Fruit fly (Drosophila melanogaster) whole organism, wandering third instar larva: ENCODE results near the gene P5CDh2.

Experiments
- Abd-B ChIP-seq: fragments of >200 bp; optimal IDR thresholded peaks from 2 replicates; lab custom pipeline; 2017; ENCODE audit warnings: missing biosample characterization, missing genetic modification characterization
- CG32264 ChIP-seq: fragments of 200-800 bp; sonication (Bioruptor generic); optimal IDR thresholded peaks from 2 replicates; lab custom pipeline; 2016; ENCODE audit warnings: missing biosample characterization, missing genetic modification characterization
- CG9705 ChIP-seq: fragments of 200-800 bp; sonication (Bioruptor generic); optimal IDR thresholded peaks from 2 replicates; lab custom pipeline; 2018; ENCODE audit warnings: missing biosample characterization, mild to moderate bottlenecking, missing genetic modification characterization
- CrebA ChIP-seq: fragments of 200-800 bp; sonication (Bioruptor generic); optimal IDR thresholded peaks from 2 replicates; lab custom pipeline; 2016; ENCODE audit warnings: missing biosample characterization, mild to moderate bottlenecking, missing genetic modification characterization, borderline replicate concordance
- Dfd ChIP-seq: fragments of >200 bp; optimal IDR thresholded peaks from 2 replicates; lab custom pipeline; 2017; ENCODE audit warnings: missing biosample characterization, missing genetic modification characterization
- Dif ChIP-seq: fragments of 200-275, 200-300 bp; sonication (Bioruptor generic); optimal IDR thresholded peaks from 2 replicates; lab custom pipeline; 2018; ENCODE audit warnings: missing biosample characterization, missing genetic modification characterization; ENCODE audit not compliant: partially characterized antibody
- GATAd ChIP-seq: sonication (Bioruptor generic); optimal IDR thresholded peaks from 2 replicates; lab custom pipeline; 2016; ENCODE audit warnings: missing biosample characterization, missing genetic modification characterization
- HLH106 ChIP-seq: fragments of 200-800 bp; optimal IDR thresholded peaks from 3 replicates; lab custom pipeline; 2019; ENCODE audit warnings: missing biosample characterization, mild to moderate bottlenecking, missing genetic modification characterization, moderate library complexity
- Hnf4 ChIP-seq: fragments of 200-800 bp; sonication (Bioruptor generic); optimal IDR thresholded peaks from 2 replicates; lab custom pipeline; 2016; ENCODE audit warnings: missing biosample characterization, mild to moderate bottlenecking, missing genetic modification characterization
- Hr78 ChIP-seq: fragments of >200 bp; optimal IDR thresholded peaks from 2 replicates; lab custom pipeline; 2017; ENCODE audit warnings: missing biosample characterization, missing genetic modification characterization
- Hr83 ChIP-seq: fragments of 200-300 bp; sonication (Bioruptor generic); optimal IDR thresholded peaks from 2 replicates; lab custom pipeline; 2016; ENCODE audit warnings: missing biosample characterization, mild to moderate bottlenecking, missing genetic modification characterization, moderate library complexity; ENCODE audit not compliant: poor library complexity, severe bottlenecking
- Jra ChIP-seq: sonication (Bioruptor generic); optimal IDR thresholded peaks from 2 replicates; lab custom pipeline; 2016; ENCODE audit warnings: missing biosample characterization, missing genetic modification characterization
- Mio ChIP-seq: sonication (Bioruptor generic); optimal IDR thresholded peaks from 2 replicates; lab custom pipeline; 2016; ENCODE audit warnings: missing biosample characterization, missing genetic modification characterization
- Myc ChIP-seq: fragments of >200 bp; optimal IDR thresholded peaks from 2 replicates; lab custom pipeline; 2017
- N ChIP-seq: fragments of >200 bp; optimal IDR thresholded peaks from 2 replicates; lab custom pipeline; 2018; ENCODE audit warnings: missing biosample characterization, missing external identifiers, missing genetic modification characterization
- OdsH ChIP-seq: fragments of 200-800 bp; sonication (Bioruptor generic); optimal IDR thresholded peaks from 2 replicates; lab custom pipeline; 2016; ENCODE audit warnings: missing biosample characterization, mild to moderate bottlenecking, missing genetic modification characterization
- Rel ChIP-seq, 2 experiments: fragments of 200-800 bp; sonication (Bioruptor generic) in 1 of 2; optimal IDR thresholded peaks; 2 replicates in 1 of 2; 3 replicates in 1 of 2; lab custom pipeline; 2016 to 2019; ENCODE audit warnings: mild to moderate bottlenecking in 2 of 2, missing biosample characterization in 2 of 2, missing genetic modification characterization in 2 of 2, moderate library complexity in 1 of 2
- Sp1 ChIP-seq: fragments of 200-800 bp; sonication (Bioruptor generic); optimal IDR thresholded peaks from 3 replicates; lab custom pipeline; 2019; ENCODE audit warnings: missing biosample characterization, mild to moderate bottlenecking, missing genetic modification characterization, moderate library complexity
- Vsx2 ChIP-seq: fragments of 200-300, 225-300 bp; sonication (Bioruptor generic); optimal IDR thresholded peaks from 2 replicates; lab custom pipeline; 2018; ENCODE audit warnings: missing biosample characterization, missing genetic modification characterization; ENCODE audit not compliant: partially characterized antibody
- br ChIP-seq: fragments of 200-800 bp; sonication (Bioruptor generic); optimal IDR thresholded peaks from 2 replicates; lab custom pipeline; 2016; ENCODE audit warnings: missing biosample characterization, missing genetic modification characterization
- brk ChIP-seq: fragments of 200-800 bp; sonication (Bioruptor generic); optimal IDR thresholded peaks from 2 replicates; lab custom pipeline; 2016; ENCODE audit warnings: missing biosample characterization, mild to moderate bottlenecking, missing genetic modification characterization
- dl ChIP-seq, 2 experiments: fragments of 175-275, 200-275 bp in 1 of 2; fragments of 200-275 bp in 1 of 2; sonication (Bioruptor generic); optimal IDR thresholded peaks; lab custom pipeline; 2018; ENCODE audit warnings: mild to moderate bottlenecking in 2 of 2, missing biosample characterization in 2 of 2, missing genetic modification characterization in 2 of 2, moderate library complexity in 2 of 2; ENCODE audit not compliant: partially characterized antibody in 2 of 2, insufficient read depth in 1 of 2
- dmrt93B ChIP-seq: fragments of 200-800 bp; sonication (Bioruptor generic); optimal IDR thresholded peaks from 2 replicates; lab custom pipeline; 2018; ENCODE audit warnings: missing biosample characterization, mild to moderate bottlenecking, missing genetic modification characterization
- dsf ChIP-seq: sonication (Bioruptor generic); optimal IDR thresholded peaks from 2 replicates; lab custom pipeline; 2016; ENCODE audit warnings: missing biosample characterization, missing genetic modification characterization, borderline replicate concordance
- ey ChIP-seq: fragments of 200-800 bp; sonication (Bioruptor generic); optimal IDR thresholded peaks from 2 replicates; lab custom pipeline; 2016; ENCODE audit warnings: missing biosample characterization, missing genetic modification characterization
- foxo ChIP-seq, 2 experiments: fragments of 200-800 bp; sonication (Bioruptor generic); optimal IDR thresholded peaks; 2 replicates in 1 of 2; 3 replicates in 1 of 2; lab custom pipeline; 2016 to 2017; ENCODE audit warnings: missing biosample characterization in 2 of 2, missing genetic modification characterization in 2 of 2
- fru ChIP-seq: fragments of 200-800 bp; sonication (Bioruptor generic); optimal IDR thresholded peaks from 3 replicates; lab custom pipeline; 2016; ENCODE audit warnings: missing biosample characterization, mild to moderate bottlenecking, missing genetic modification characterization
- h ChIP-seq: fragments of 200-800 bp; sonication (Bioruptor generic); optimal IDR thresholded peaks from 3 replicates; lab custom pipeline; 2016; ENCODE audit warnings: missing biosample characterization, mild to moderate bottlenecking, missing genetic modification characterization
- jim ChIP-seq: fragments of 175-275, 200-325 bp; sonication (Bioruptor generic); optimal IDR thresholded peaks from 2 replicates; lab custom pipeline; 2016; ENCODE audit warnings: missing biosample characterization, mild to moderate bottlenecking, missing genetic modification characterization
- lola ChIP-seq: fragments of >200 bp; optimal IDR thresholded peaks from 2 replicates; lab custom pipeline; 2017; ENCODE audit warnings: missing biosample characterization, missing genetic modification characterization
- psq ChIP-seq: fragments of 200-800 bp; sonication (Bioruptor generic); optimal IDR thresholded peaks from 3 replicates; lab custom pipeline; 2017; ENCODE audit warnings: missing biosample characterization, mild to moderate bottlenecking, missing genetic modification characterization, moderate library complexity
- rgr ChIP-seq: fragments of 200-800 bp; sonication (Bioruptor generic); optimal IDR thresholded peaks from 3 replicates; lab custom pipeline; 2016; ENCODE audit warnings: missing biosample characterization, mild to moderate bottlenecking, missing genetic modification characterization
- sage ChIP-seq: fragments of 200-800 bp; sonication (Bioruptor generic); optimal IDR thresholded peaks from 2 replicates; lab custom pipeline; 2016; ENCODE audit warnings: missing biosample characterization, mild to moderate bottlenecking, missing genetic modification characterization
- sv ChIP-seq: fragments of 200-800 bp; sonication (Bioruptor generic); optimal IDR thresholded peaks from 3 replicates; lab custom pipeline; 2016; ENCODE audit warnings: missing biosample characterization, missing genetic modification characterization
- tai ChIP-seq: sonication (Bioruptor generic); optimal IDR thresholded peaks from 2 replicates; lab custom pipeline; 2016; ENCODE audit warnings: missing biosample characterization, missing genetic modification characterization
- usp ChIP-seq: fragments of >200 bp; optimal IDR thresholded peaks from 2 replicates; lab custom pipeline; 2017; ENCODE audit warnings: missing biosample characterization, missing genetic modification characterization
- woc ChIP-seq: sonication (Bioruptor generic); optimal IDR thresholded peaks from 2 replicates; lab custom pipeline; 2016; ENCODE audit warnings: missing biosample characterization, mild to moderate bottlenecking, missing genetic modification characterization

P5CDh2 gene

dm6 chr3R:21877636-21878035 is at the start of gene P5CDh2:
Gene P5CDh2, plus strand, starts transcription at chr3R:21877936.
- TF ChIP-seq Hr78 (no peak), br (GFP tag; lab: Kevin White, UChicago) (no peak), Rel (GFP tag; optimal IDR thresholded peaks at IDR 0.05; lab: Kevin White, UChicago) (no peak), Rel (tag; optimal IDR thresholded peaks at IDR 0.05; lab: Kevin White, UChicago) (no peak), dl (GFP tag; optimal IDR thresholded peaks at IDR 0.05; lab: Kevin White, UChicago; ENCODE audit: insufficient read depth in 1 of 2, partially characterized antibody in 2 of 2) (no peak), OdsH (GFP tag; lab: Kevin White, UChicago) (no peak), Dfd (no peak), dmrt93B (no peak), woc (GFP tag; lab: Kevin White, UChicago) (no peak)

- TF ChIP-seq foxo (GFP tag; optimal IDR thresholded peaks at IDR 0.05; lab: Kevin White, UChicago) (peak in 1 of 2 experiments; percentile 11), rgr (GFP tag; lab: Kevin White, UChicago) (peak; percentile 24), ey (GFP tag; lab: Kevin White, UChicago) (peak; percentile 51), sv (peak; percentile 10), OdsH (GFP tag; lab: Kevin White, UChicago) (peak; percentile 16), Mio (GFP tag; lab: Kevin White, UChicago) (no peak), Myc (no peak), CrebA (no peak), jim (no peak), fru (GFP tag; lab: Kevin White, UChicago) (peak; percentile 47), br (GFP tag; lab: Kevin White, UChicago) (peak; percentile 20), h (GFP tag; lab: Kevin White, UChicago) (peak; percentile 44), Rel (GFP tag; optimal IDR thresholded peaks at IDR 0.05; lab: Kevin White, UChicago) (no peak), Rel (tag; optimal IDR thresholded peaks at IDR 0.05; lab: Kevin White, UChicago) (no peak)
Observed at dm6 chr3R:21828040-21828526, 49.7 kb upstream of the P5CDh2 start.

- TF ChIP-seq foxo (GFP tag; optimal IDR thresholded peaks at IDR 0.05; lab: Kevin White, UChicago) (peak in 1 of 2 experiments; percentile 22), Abd-B (no peak), OdsH (GFP tag; lab: Kevin White, UChicago) (no peak), dmrt93B (peak; percentile 7), Myc (no peak), Hr78 (no peak), Hnf4 (GFP tag; lab: Kevin White, UChicago) (no peak), Rel (GFP tag; optimal IDR thresholded peaks at IDR 0.05; lab: Kevin White, UChicago) (no peak), Rel (tag; optimal IDR thresholded peaks at IDR 0.05; lab: Kevin White, UChicago) (no peak), GATAd (GFP tag; lab: Kevin White, UChicago) (no peak), HLH106 (no peak), sage (no peak), Jra (no peak), br (GFP tag; lab: Kevin White, UChicago) (no peak), lola (GFP tag; lab: Kevin White, UChicago) (no peak), CG32264 (GFP tag; lab: Kevin White, UChicago) (no peak), tai (GFP tag; lab: Kevin White, UChicago) (no peak), ey (GFP tag; lab: Kevin White, UChicago) (no peak), fru (GFP tag; lab: Kevin White, UChicago) (no peak)
- TF ChIP-seq, all 38 proteins: peak for 2
Observed at dm6 chr3R:21828785-21829486, 48.8 kb upstream of the P5CDh2 start.

dm6 chr3R:21829487-21829957 is 48.2 kb upstream of the P5CDh2 start:
- no peak for TF ChIP-seq usp (GFP tag; lab: Kevin White, UChicago)
- no peak for TF ChIP-seq GATAd (GFP tag; lab: Kevin White, UChicago)
- no peak for TF ChIP-seq Hr78
- peak; percentile 25 for TF ChIP-seq fru (GFP tag; lab: Kevin White, UChicago)
- peak; percentile 60 for TF ChIP-seq psq (GFP tag; lab: Kevin White, UChicago)
- TF ChIP-seq Rel (GFP tag; optimal IDR thresholded peaks at IDR 0.05; lab: Kevin White, UChicago) = no peak
- TF ChIP-seq Rel (tag; optimal IDR thresholded peaks at IDR 0.05; lab: Kevin White, UChicago) = peak; percentile 44
- TF ChIP-seq foxo (GFP tag; optimal IDR thresholded peaks at IDR 0.05; lab: Kevin White, UChicago) = peak; percentile 5 to 10
- TF ChIP-seq sv = no peak
- peak; percentile 3 for TF ChIP-seq sage
- no peak for TF ChIP-seq CG32264 (GFP tag; lab: Kevin White, UChicago)
- no peak for TF ChIP-seq Hr83 (GFP tag; lab: Kevin White, UChicago)
- no peak for TF ChIP-seq lola (GFP tag; lab: Kevin White, UChicago)
- TF ChIP-seq OdsH (GFP tag; lab: Kevin White, UChicago) = no peak
- no peak for TF ChIP-seq Jra
- no peak for TF ChIP-seq dl (GFP tag; optimal IDR thresholded peaks at IDR 0.05; lab: Kevin White, UChicago; ENCODE audit: insufficient read depth in 1 of 2, partially characterized antibody in 2 of 2)
- TF ChIP-seq dsf (GFP tag; lab: Kevin White, UChicago) = no peak
- TF ChIP-seq Vsx2 (GFP tag; lab: Kevin White, UChicago) = peak; percentile 52
- TF ChIP-seq CrebA = no peak
- peak; percentile 10 for TF ChIP-seq h (GFP tag; lab: Kevin White, UChicago)
- TF ChIP-seq Dfd = no peak
- TF ChIP-seq N (GFP tag; lab: Kevin White, UChicago) = no peak
- no peak for TF ChIP-seq dmrt93B
- TF ChIP-seq Dif (GFP tag; lab: Kevin White, UChicago) = peak; percentile 12
- peak; percentile 16 for TF ChIP-seq woc (GFP tag; lab: Kevin White, UChicago)
- no peak for TF ChIP-seq CG9705 (GFP tag; lab: Kevin White, UChicago)
- TF ChIP-seq Sp1 (GFP tag; lab: Kevin White, UChicago) = no peak
- no peak for TF ChIP-seq Abd-B
- no peak for TF ChIP-seq brk (GFP tag; lab: Kevin White, UChicago)
- peak; percentile 36 for TF ChIP-seq br (GFP tag; lab: Kevin White, UChicago)
- no peak for TF ChIP-seq Mio (GFP tag; lab: Kevin White, UChicago)
